Fruit fly (Drosophila melanogaster): ENCODE data around the gene Ilp2.

Gene Ilp2

DNA sequence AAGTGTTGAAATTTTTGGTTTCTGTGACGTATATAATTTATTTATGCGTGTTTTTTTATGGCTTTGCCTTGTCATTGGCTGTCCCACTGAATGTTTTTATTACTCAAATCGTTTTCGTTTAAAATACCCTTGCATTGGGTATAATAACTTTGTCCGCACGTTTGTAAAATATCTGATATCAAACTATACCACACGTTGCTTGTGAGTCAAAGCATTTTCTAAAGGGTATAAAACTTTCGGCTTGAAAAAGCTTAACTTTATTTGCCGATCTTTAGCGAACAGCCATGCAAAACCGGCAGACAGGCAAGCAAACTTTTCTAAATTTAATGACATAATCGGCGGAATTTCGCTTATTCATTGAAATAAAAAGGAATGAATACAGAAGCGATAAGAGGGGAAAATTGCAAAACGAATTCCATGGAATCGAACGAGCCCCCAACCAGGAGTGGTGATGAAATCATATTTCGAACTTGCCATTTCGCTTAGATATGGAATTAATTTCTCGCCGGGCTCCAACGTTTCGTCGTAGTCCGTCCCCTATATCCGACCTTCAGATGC lies 48.0 kb downstream of the Ilp2 start (continued):
- TF ChIP-seq caup (GFP tag; optimal IDR thresholded peaks at IDR 0.05; ENCODE audit: severe bottlenecking) (peak; percentile 64), vfl (GFP tag; optimal IDR thresholded peaks at IDR 0.05) (no peak), fd3F (GFP tag; optimal IDR thresholded peaks at IDR 0.05) (peak; percentile 59), CG2875 (GFP tag; optimal IDR thresholded peaks at IDR 0.05) (no peak), CG3726 (GFP tag; IDR thresholded peaks at IDR 0.05) (no peak), nau (GFP tag; optimal IDR thresholded peaks at IDR 0.05) (peak; percentile 26), pho (GFP tag; optimal IDR thresholded peaks at IDR 0.05) (peak; percentile 37), kni (GFP tag; optimal IDR thresholded peaks at IDR 0.05) (no peak), Tbp (GFP tag; optimal IDR thresholded peaks at IDR 0.05) (no peak), E2f1 (GFP tag; IDR thresholded peaks at IDR 0.05) (no peak), amos (GFP tag; IDR thresholded peaks at IDR 0.05; ENCODE audit: partially characterized antibody) (no peak), Usf (GFP tag; optimal IDR thresholded peaks at IDR 0.05) (no peak), CG7271 (tag; optimal IDR thresholded peaks at IDR 0.05) (no peak), chm (GFP tag; IDR thresholded peaks at IDR 0.05) (no peak; the same call in 1 of the 2 replicates), CoRest (tag; optimal IDR thresholded peaks at IDR 0.05) (peak; percentile 57), Bgb (GFP tag; IDR thresholded peaks at IDR 0.05; ENCODE audit: partially characterized antibody) (no peak), CG12942 (GFP tag; optimal IDR thresholded peaks at IDR 0.05) (peak; percentile 8), hbn (GFP tag; IDR thresholded peaks at IDR 0.05; ENCODE audit: partially characterized antibody) (no peak), CG14710 (tag; optimal IDR thresholded peaks at IDR 0.05) (no peak), lbe (GFP tag; optimal IDR thresholded peaks at IDR 0.05) (no peak), tna (GFP tag; IDR thresholded peaks at IDR 0.05; ENCODE audit: partially characterized antibody) (no peak), Scr (GFP tag; IDR thresholded peaks at IDR 0.05; ENCODE audit: partially characterized antibody) (no peak), jigr1 (GFP tag; IDR thresholded peaks at IDR 0.05) (no peak), croc (GFP tag; conservative IDR thresholded peaks at IDR 0.05) (no peak), CG8765 (GFP tag; IDR thresholded peaks at IDR 0.05) (no peak), CkIIα-i1 (GFP tag; IDR thresholded peaks at IDR 0.05) (no peak), CG6689 (GFP tag; IDR thresholded peaks at IDR 0.05) (0 out of 2 replicates have a peak, but pooled peaks have one; percentile 22), disco-r (GFP tag; optimal IDR thresholded peaks at IDR 0.05) (no peak), CG1603 (tag; optimal IDR thresholded peaks at IDR 0.05) (no peak), ci (GFP tag; IDR thresholded peaks at IDR 0.05) (peak; percentile 38; the same call in 1 of the 3 replicates), kah (GFP tag; optimal IDR thresholded peaks at IDR 0.05) (no peak), CG9437 (GFP tag; optimal IDR thresholded peaks at IDR 0.05) (peak; percentile 4), Spps (tag; optimal IDR thresholded peaks at IDR 0.05) (no peak), br (optimal IDR thresholded peaks at IDR 0.05) (no peak), Mad (GFP tag; optimal IDR thresholded peaks at IDR 0.05) (no peak), pnt (GFP tag; optimal IDR thresholded peaks at IDR 0.05) (no peak), so (GFP tag; IDR thresholded peaks at IDR 0.05) (no peak), en (GFP tag; optimal IDR thresholded peaks at IDR 0.05) (no peak), C15 (GFP tag; IDR thresholded peaks at IDR 0.05) (no peak), z (GFP tag; IDR thresholded peaks at IDR 0.05) (no peak; the same call in 2 of the 3 replicates), ERR (GFP tag; optimal IDR thresholded peaks at IDR 0.05) (peak; percentile 33), CG13287 (GFP tag; IDR thresholded peaks at IDR 0.05; ENCODE audit: partially characterized antibody) (no peak), HmgZ (tag; optimal IDR thresholded peaks at IDR 0.05) (peak; percentile 37), B-H2 (GFP tag; optimal IDR thresholded peaks at IDR 0.05) (peak; percentile 21), CG30403 (GFP tag; optimal IDR thresholded peaks at IDR 0.05) (peak; percentile 46), CG13123 (GFP tag; optimal IDR thresholded peaks at IDR 0.05) (no peak), NC2α (GFP tag; optimal IDR thresholded peaks at IDR 0.05) (no peak), HLH54F (GFP tag; optimal IDR thresholded peaks at IDR 0.05) (peak; percentile 38), CG4328 (GFP tag; optimal IDR thresholded peaks at IDR 0.05) (peak; percentile 29), zfh1 (GFP tag; IDR thresholded peaks at IDR 0.05) (no peak), CG17912 (GFP tag; optimal IDR thresholded peaks at IDR 0.05) (no peak)
